Fruit fly (Drosophila melanogaster) whole organism, embryonic: ENCODE data around the gene CG32713.

Source experiments
- Atf6 ChIP-seq: fragments of 200-800 bp; sonication (Bioruptor generic); IDR thresholded peaks from 2 replicates; pipeline ENCODE4 v1.3.6; 2022; ENCODE audit warnings: missing biosample characterization, missing genetic modification characterization
- CG10147 ChIP-seq: fragments of 200-800 bp; sonication (Bioruptor generic); optimal IDR thresholded peaks from 2 replicates; lab custom pipeline; 2019; ENCODE audit warnings: missing biosample characterization, mild to moderate bottlenecking, missing genetic modification characterization, moderate library complexity
- CG11085 ChIP-seq: fragments of 200-800 bp; sonication (Bioruptor generic); IDR thresholded peaks from 2 replicates; pipeline ENCODE4 v1.3.6; 2022; ENCODE audit warnings: missing biosample characterization, missing genetic modification characterization
- CG13123 ChIP-seq: fragments of 200-800 bp; sonication (Bioruptor generic); optimal IDR thresholded peaks from 2 replicates; lab custom pipeline; 2016; ENCODE audit warnings: missing biosample characterization, missing genetic modification characterization
- CG15601 ChIP-seq: fragments of 200-800 bp; sonication (Bioruptor generic); optimal IDR thresholded peaks from 3 replicates; lab custom pipeline; 2019; ENCODE audit warnings: missing biosample characterization, mild to moderate bottlenecking, missing genetic modification characterization, moderate library complexity
- CG1792 ChIP-seq: fragments of 200-800 bp; sonication (Bioruptor generic); optimal IDR thresholded peaks from 2 replicates; lab custom pipeline; 2016; ENCODE audit warnings: missing biosample characterization, missing genetic modification characterization
- Doc3 ChIP-seq: fragments of 200-800 bp; sonication (Bioruptor generic); IDR thresholded peaks from 3 replicates; pipeline ENCODE4 v1.3.6; 2022; ENCODE audit warnings: missing biosample characterization, missing genetic modification characterization; ENCODE audit not compliant: partially characterized antibody
- sima ChIP-seq: fragments of 200-800 bp; sonication (Bioruptor generic); optimal IDR thresholded peaks from 2 replicates; lab custom pipeline; 2016; ENCODE audit warnings: missing biosample characterization, missing genetic modification characterization
- sna ChIP-seq: fragments of 200-800 bp; sonication (Bioruptor generic); IDR thresholded peaks from 2 replicates; pipeline ENCODE4 v1.3.6; 2022; ENCODE audit warnings: missing biosample characterization, missing genetic modification characterization; ENCODE audit not compliant: partially characterized antibody
- tap ChIP-seq: fragments of 200-800 bp; optimal IDR thresholded peaks from 3 replicates; lab custom pipeline; 2019; ENCODE audit warnings: missing biosample characterization, mild to moderate bottlenecking, missing genetic modification characterization, moderate library complexity

- no peak for TF ChIP-seq Doc3 (GFP tag; lab: Robert Waterston, UW)
- no peak for TF ChIP-seq CG10147 (GFP tag; lab: Kevin White, UChicago)
- TF ChIP-seq CG15601 (tag; lab: Kevin White, UChicago): no peak
- no peak for TF ChIP-seq tap (tag; lab: Kevin White, UChicago)
- TF ChIP-seq sna (GFP tag; lab: Robert Waterston, UW): no peak
- no peak for TF ChIP-seq sima (GFP tag; lab: Kevin White, UChicago)
- no peak for TF ChIP-seq CG11085 (GFP tag; lab: Robert Waterston, UW)
- peak; percentile 75 for TF ChIP-seq Atf6 (GFP tag; lab: Robert Waterston, UW)
- no peak for TF ChIP-seq CG13123 (GFP tag; lab: Kevin White, UChicago)
- no peak for TF ChIP-seq CG1792 (GFP tag; lab: Kevin White, UChicago)
Measured at dm6 chrX:8493473-8493872, 36.0 kb upstream of the CG32713 start.
